Worm (Caenorhabditis elegans): ENCODE measurements around the gene F23B12.4.

DNA sequence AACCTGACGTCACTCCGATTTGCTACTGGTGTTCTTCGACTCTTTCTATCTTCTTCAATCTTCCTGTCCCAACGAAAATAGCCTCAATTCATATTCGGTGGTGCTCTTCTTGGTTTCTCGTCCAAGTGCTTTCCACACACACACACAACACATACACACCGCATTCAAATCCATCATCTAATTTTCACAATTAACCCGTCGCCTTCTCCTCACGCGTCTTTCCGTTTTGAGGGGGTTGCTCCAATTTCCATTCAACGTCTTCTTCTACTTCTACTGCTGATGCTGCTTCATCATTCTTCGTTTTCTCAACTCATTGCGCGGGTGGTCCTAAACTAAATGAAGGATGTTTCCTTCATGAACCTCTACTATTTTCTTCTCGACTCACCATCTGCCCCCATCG is 50.2 kb downstream of the F23B12.4 start:
- TF ChIP-seq ces-1 (GFP tag; optimal IDR thresholded peaks at IDR 0.05) (no peak), madf-5 (GFP tag; IDR thresholded peaks at IDR 0.05) (no peak), lir-3 (tag; optimal IDR thresholded peaks at IDR 0.05) (no peak), nhr-237 (tag; optimal IDR thresholded peaks at IDR 0.05) (no peak), nhr-25 (tag; optimal IDR thresholded peaks at IDR 0.05; ENCODE audit: borderline replicate concordance, insufficient read depth) (no peak), spr-3 (GFP tag; optimal IDR thresholded peaks at IDR 0.05) (no peak), ceh-62 (tag; optimal IDR thresholded peaks at IDR 0.05) (no peak), lin-13 (GFP tag; optimal IDR thresholded peaks at IDR 0.05) (no peak), ZK337.2 (GFP tag; IDR thresholded peaks at IDR 0.05) (no peak)
